Worm (Caenorhabditis elegans) whole organism, young adult: ENCODE results near the gene tag-196.

Source experiments
- T07F8.4 ChIP-seq: sonication (generic microtip); optimal IDR thresholded peaks from 2 replicates; lab custom pipeline; 2016; ENCODE audit warnings: mild to moderate bottlenecking, missing genetic modification characterization, moderate library complexity, missing compliant biosample characterization
- T26A5.8 ChIP-seq: sonication (generic microtip); optimal IDR thresholded peaks from 2 replicates; lab custom pipeline; 2016; ENCODE audit warnings: missing genetic modification characterization, missing compliant biosample characterization

- TF ChIP-seq T26A5.8 (tag; lab: Kevin White, UChicago) (no peak), T07F8.4 (tag; lab: Kevin White, UChicago) (no peak)
Observed at ce11 chrV:8565075-8565474, 29.6 kb upstream of the tag-196 start, which contains the start of gene F25G6.8.
